Fruit fly (Drosophila melanogaster) whole organism, embryonic: Measurements from ENCODE around the gene jagn.

ENCODE experiments used
- Atf-2 ChIP-seq: fragments of 200-800 bp; sonication (Bioruptor generic); optimal IDR thresholded peaks from 2 replicates; lab custom pipeline; 2016; ENCODE audit warnings: missing biosample characterization, missing genetic modification characterization
- CG10274 ChIP-seq: fragments of 200-800 bp; sonication (Bioruptor generic); optimal IDR thresholded peaks from 3 replicates; lab custom pipeline; 2017; ENCODE audit warnings: missing biosample characterization, mild to moderate bottlenecking, missing genetic modification characterization
- CG10366 ChIP-seq: fragments of 200-800 bp; sonication (Bioruptor generic); IDR thresholded peaks from 2 replicates; pipeline ENCODE4 v1.3.6; 2022; ENCODE audit warnings: missing biosample characterization, missing genetic modification characterization
- CG13123 ChIP-seq: fragments of 200-800 bp; sonication (Bioruptor generic); optimal IDR thresholded peaks from 2 replicates; lab custom pipeline; 2016; ENCODE audit warnings: missing biosample characterization, missing genetic modification characterization
- CG13287 ChIP-seq: fragments of 200-800 bp; sonication (Bioruptor generic); IDR thresholded peaks from 2 replicates; pipeline ENCODE4 v1.3.6; 2022; ENCODE audit warnings: missing biosample characterization, missing genetic modification characterization; ENCODE audit not compliant: partially characterized antibody
- CG15073 ChIP-seq: fragments of 200-800 bp; sonication (Bioruptor generic); optimal IDR thresholded peaks from 2 replicates; lab custom pipeline; 2016; ENCODE audit warnings: missing biosample characterization, missing genetic modification characterization
- CG15514 ChIP-seq: fragments of 200-800 bp; sonication (Bioruptor generic); optimal IDR thresholded peaks from 3 replicates; lab custom pipeline; 2017; ENCODE audit warnings: missing biosample characterization, missing genetic modification characterization, mild to moderate bottlenecking, moderate library complexity, missing genetic modification reagents
- CG16813 ChIP-seq: fragments of 200-800 bp; sonication (Bioruptor generic); IDR thresholded peaks from 3 replicates; pipeline ENCODE4 v1.3.6; 2022; ENCODE audit warnings: missing biosample characterization, missing genetic modification characterization; ENCODE audit not compliant: partially characterized antibody
- CG17186 ChIP-seq: fragments of 200-800 bp; sonication (Bioruptor generic); optimal IDR thresholded peaks from 3 replicates; lab custom pipeline; 2017; ENCODE audit warnings: missing biosample characterization, missing genetic modification reagents, missing genetic modification characterization
- CG17385 ChIP-seq: fragments of 200-800 bp; sonication (Bioruptor generic); optimal IDR thresholded peaks from 3 replicates; lab custom pipeline; 2018; ENCODE audit warnings: missing biosample characterization, mild to moderate bottlenecking, missing genetic modification characterization
- CG33557 ChIP-seq: fragments of 200-800 bp; sonication (Bioruptor generic); optimal IDR thresholded peaks from 2 replicates; lab custom pipeline; 2019; ENCODE audit warnings: missing biosample characterization, mild to moderate bottlenecking, missing genetic modification characterization, moderate library complexity
- CG3847 ChIP-seq: fragments of 200-800 bp; sonication (Bioruptor generic); IDR thresholded peaks from 2 replicates; pipeline ENCODE4 v1.3.6; 2022; ENCODE audit warnings: missing biosample characterization, missing genetic modification characterization
- CG6272 ChIP-seq: fragments of 200-800 bp; sonication (Bioruptor generic); IDR thresholded peaks from 2 replicates; pipeline ENCODE4 v1.3.6; 2022; ENCODE audit warnings: missing biosample characterization, missing genetic modification characterization
- CG6689 ChIP-seq: fragments of 200-800 bp; sonication (Bioruptor generic); IDR thresholded peaks from 2 replicates; pipeline ENCODE4 v1.3.6; 2022; ENCODE audit warnings: missing biosample characterization, missing genetic modification characterization
- CG6765 ChIP-seq: fragments of 200-800 bp; sonication (Bioruptor generic); optimal IDR thresholded peaks from 3 replicates; lab custom pipeline; 2017; ENCODE audit warnings: missing biosample characterization, mild to moderate bottlenecking, missing genetic modification characterization
- CG6854 ChIP-seq: fragments of 200-800 bp; sonication (Bioruptor generic); optimal IDR thresholded peaks from 3 replicates; lab custom pipeline; 2017; ENCODE audit warnings: missing biosample characterization, mild to moderate bottlenecking, missing genetic modification characterization
- CG8281 ChIP-seq: fragments of 200-800 bp; sonication (Bioruptor generic); optimal IDR thresholded peaks from 2 replicates; lab custom pipeline; 2018; ENCODE audit warnings: missing biosample characterization, mild to moderate bottlenecking, missing genetic modification characterization, moderate library complexity
- CG9215 ChIP-seq: fragments of 200-800 bp; sonication (Bioruptor generic); IDR thresholded peaks from 2 replicates; pipeline ENCODE4 v1.3.6; 2022; ENCODE audit warnings: missing biosample characterization, missing genetic modification characterization
- CG9437 ChIP-seq: fragments of 200-800 bp; sonication (Bioruptor generic); optimal IDR thresholded peaks from 2 replicates; lab custom pipeline; 2018; ENCODE audit warnings: missing biosample characterization, mild to moderate bottlenecking, missing genetic modification characterization
- Chrac-16 ChIP-seq: fragments of 200-800 bp; sonication (Bioruptor generic); optimal IDR thresholded peaks from 3 replicates; lab custom pipeline; 2016; ENCODE audit warnings: missing biosample characterization, missing genetic modification characterization
- Elba2 ChIP-seq: fragments of 200-800 bp; sonication (Bioruptor generic); optimal IDR thresholded peaks from 3 replicates; lab custom pipeline; 2016; ENCODE audit warnings: missing biosample characterization, missing genetic modification characterization
- Fer3 ChIP-seq: fragments of 200-800 bp; sonication (Bioruptor generic); optimal IDR thresholded peaks from 2 replicates; lab custom pipeline; 2018; ENCODE audit warnings: missing biosample characterization, mild to moderate bottlenecking, missing genetic modification characterization, moderate library complexity
- Hand ChIP-seq: fragments of 200-800 bp; sonication (Bioruptor generic); optimal IDR thresholded peaks from 2 replicates; lab custom pipeline; 2017; ENCODE audit warnings: mild to moderate bottlenecking, missing biosample characterization, missing genetic modification reagents, missing genetic modification characterization
- Mad ChIP-seq: fragments of 200-800 bp; sonication (Bioruptor generic); optimal IDR thresholded peaks from 2 replicates; lab custom pipeline; 2016; ENCODE audit warnings: missing biosample characterization, missing genetic modification characterization
- NC2α ChIP-seq: fragments of 200-800 bp; sonication (Bioruptor generic); optimal IDR thresholded peaks from 2 replicates; lab custom pipeline; 2016; ENCODE audit warnings: missing biosample characterization, missing genetic modification characterization
- NK7.1 ChIP-seq: fragments of 200-800 bp; sonication (Bioruptor generic); optimal IDR thresholded peaks from 3 replicates; lab custom pipeline; 2016; ENCODE audit warnings: missing biosample characterization, missing genetic modification characterization
- Sox102F ChIP-seq: fragments of 200-800 bp; sonication (Bioruptor generic); optimal IDR thresholded peaks from 2 replicates; lab custom pipeline; 2018; ENCODE audit warnings: missing biosample characterization, mild to moderate bottlenecking, missing genetic modification characterization, moderate library complexity
- Ssrp ChIP-seq: fragments of 200-800 bp; sonication (Bioruptor generic); optimal IDR thresholded peaks from 2 replicates; lab custom pipeline; 2018; ENCODE audit warnings: missing biosample characterization, mild to moderate bottlenecking, missing genetic modification characterization, moderate library complexity
- TFAM ChIP-seq: fragments of 200-800 bp; sonication (Bioruptor generic); optimal IDR thresholded peaks from 2 replicates; lab custom pipeline; 2017; ENCODE audit warnings: missing biosample characterization, missing genetic modification characterization, inconsistent platforms
- ac ChIP-seq: fragments of 200-800 bp; sonication (Bioruptor generic); optimal IDR thresholded peaks from 3 replicates; lab custom pipeline; 2017; ENCODE audit warnings: missing biosample characterization, mild to moderate bottlenecking, missing genetic modification characterization
- amos ChIP-seq: fragments of 200-800 bp; sonication (Bioruptor generic); IDR thresholded peaks from 2 replicates; pipeline ENCODE4 v1.3.6; 2022; ENCODE audit warnings: missing biosample characterization, missing genetic modification characterization; ENCODE audit not compliant: partially characterized antibody
- az2 ChIP-seq: fragments of 200-800 bp; sonication (Bioruptor generic); optimal IDR thresholded peaks from 3 replicates; lab custom pipeline; 2016; ENCODE audit warnings: missing biosample characterization, missing genetic modification characterization
- bsh ChIP-seq, 2 experiments: fragments of 200-800 bp; sonication (Bioruptor generic); optimal IDR thresholded peaks; 2 replicates each; lab custom pipeline; 2017 to 2018; ENCODE audit warnings: mild to moderate bottlenecking in 2 of 2, missing biosample characterization in 2 of 2, missing genetic modification characterization in 2 of 2, moderate library complexity in 1 of 2
- dimm ChIP-seq: fragments of 200-800 bp; sonication (Bioruptor generic); IDR thresholded peaks from 2 replicates; pipeline ENCODE4 v1.3.6; 2022; ENCODE audit warnings: missing biosample characterization, missing genetic modification characterization
- disco-r ChIP-seq: fragments of 200-800 bp; sonication (Bioruptor generic); optimal IDR thresholded peaks from 2 replicates; lab custom pipeline; 2016; ENCODE audit warnings: missing biosample characterization, missing genetic modification characterization
- ems ChIP-seq: fragments of 200-800 bp; sonication (Bioruptor generic); optimal IDR thresholded peaks from 3 replicates; lab custom pipeline; 2016; ENCODE audit warnings: missing biosample characterization, missing genetic modification characterization
- jigr1 ChIP-seq: fragments of 200-800 bp; sonication (Bioruptor generic); IDR thresholded peaks from 3 replicates; pipeline ENCODE4 v1.3.6; 2022; ENCODE audit warnings: missing biosample characterization, missing genetic modification characterization
- lov ChIP-seq, 2 experiments: fragments of 200-800 bp in 1 of 2; fragments of >200 bp in 1 of 2; sonication (Bioruptor generic) in 1 of 2; IDR thresholded peaks in 1 of 2; optimal IDR thresholded peaks in 1 of 2; 2 replicates in 1 of 2; 3 replicates in 1 of 2; pipeline versions ENCODE4 v1.3.6 to Lab custom; 2017 to 2022; ENCODE audit warnings: missing biosample characterization in 1 of 2, missing genetic modification characterization in 1 of 2
- odd ChIP-seq: fragments of 200-800 bp; sonication (Bioruptor generic); optimal IDR thresholded peaks from 2 replicates; lab custom pipeline; 2017; ENCODE audit warnings: missing biosample characterization, mild to moderate bottlenecking, missing genetic modification characterization
- onecut ChIP-seq: fragments of 200-800 bp; sonication (Bioruptor generic); IDR thresholded peaks from 2 replicates; pipeline ENCODE4 v1.3.6; 2022; ENCODE audit warnings: missing biosample characterization, missing genetic modification characterization
- phol ChIP-seq: fragments of 200-800 bp; sonication (Bioruptor generic); optimal IDR thresholded peaks from 3 replicates; lab custom pipeline; 2018; ENCODE audit warnings: missing biosample characterization, mild to moderate bottlenecking, missing genetic modification characterization, moderate library complexity
- sens-2 ChIP-seq: fragments of 200-800 bp; sonication (Bioruptor generic); IDR thresholded peaks from 2 replicates; pipeline ENCODE4 v1.3.6; 2022; ENCODE audit warnings: missing biosample characterization, missing genetic modification characterization
- sima ChIP-seq: fragments of 200-800 bp; sonication (Bioruptor generic); optimal IDR thresholded peaks from 2 replicates; lab custom pipeline; 2016; ENCODE audit warnings: missing biosample characterization, missing genetic modification characterization
- slbo ChIP-seq: fragments of 200-800 bp; sonication (Bioruptor generic); IDR thresholded peaks from 2 replicates; pipeline ENCODE4 v1.3.6; 2022; ENCODE audit warnings: missing biosample characterization, missing genetic modification characterization
- ssp ChIP-seq: fragments of 200-800 bp; sonication (Bioruptor generic); IDR thresholded peaks from 2 replicates; pipeline ENCODE4 v1.3.6; 2022; ENCODE audit warnings: missing biosample characterization, missing genetic modification characterization
- trh ChIP-seq: fragments of 200-800 bp; sonication (Bioruptor generic); optimal IDR thresholded peaks from 2 replicates; lab custom pipeline; 2016; ENCODE audit warnings: missing biosample characterization, missing genetic modification characterization
- ttk ChIP-seq: fragments of 200-800 bp; sonication (Bioruptor generic); IDR thresholded peaks from 2 replicates; pipeline ENCODE4 v2.1.2; 2022; ENCODE audit warnings: missing biosample characterization, missing genetic modification characterization
- zfh1 ChIP-seq: fragments of 200-800 bp; sonication (Bioruptor generic); IDR thresholded peaks from 3 replicates; pipeline ENCODE4 v1.3.6; 2022; ENCODE audit warnings: missing biosample characterization, missing genetic modification characterization

jagn gene

dm6 chr3R:5789025-5789953, 10.2 kb downstream of the jagn start, which contains the start of the genes Hat1 and Rpn5 (continued):
- TF ChIP-seq trh (GFP tag; lab: Kevin White, UChicago) (peak; percentile 77), ttk (GFP tag; lab: Robert Waterston, UW) (peak; percentile 54; the same call in 1 of the 2 replicates), CG13123 (GFP tag; lab: Kevin White, UChicago) (peak; percentile 68), NC2α (GFP tag; lab: Kevin White, UChicago) (peak; percentile 77), CG17385 (GFP tag; lab: Kevin White, UChicago) (peak; percentile 66), sens-2 (no peak), NK7.1 (GFP tag; lab: Kevin White, UChicago) (peak; percentile 72), slbo (peak; percentile 78), az2 (peak; percentile 84), CG9437 (GFP tag; lab: Kevin White, UChicago) (peak; percentile 87), phol (peak; percentile 84), bsh (GFP tag; optimal IDR thresholded peaks at IDR 0.05; lab: Kevin White, UChicago) (peak; percentile 11 to 60), TFAM (GFP tag; lab: Kevin White, UChicago) (peak; percentile 22), jigr1 (peak; percentile 28; the same call in 1 of the 3 replicates), CG16813 (peak; percentile 78), Elba2 (GFP tag; lab: Kevin White, UChicago) (peak; percentile 64), CG6765 (peak; percentile 49), CG9215 (GFP tag; lab: Robert Waterston, UW) (peak; percentile 79), dimm (GFP tag; lab: Robert Waterston, UW) (no peak), CG17186 (GFP tag; lab: Kevin White, UChicago) (peak; percentile 57), Mad (GFP tag; lab: Kevin White, UChicago) (peak; percentile 88), CG33557 (GFP tag; lab: Kevin White, UChicago) (peak; percentile 56), Atf-2 (GFP tag; lab: Kevin White, UChicago) (peak; percentile 92), Ssrp (tag; lab: Kevin White, UChicago) (peak; percentile 74), Fer3 (tag; lab: Kevin White, UChicago) (peak; percentile 56), zfh1 (GFP tag; lab: Robert Waterston, UW) (peak; percentile 58; the same call in 2 of the 3 replicates), disco-r (GFP tag; lab: Kevin White, UChicago) (peak; percentile 92), sima (GFP tag; lab: Kevin White, UChicago) (peak; percentile 71), CG3847 (GFP tag; lab: Robert Waterston, UW) (peak; percentile 86), ac (GFP tag; lab: Kevin White, UChicago) (no peak), CG8281 (peak; percentile 36), onecut (GFP tag; lab: Robert Waterston, UW) (peak; percentile 12; the same call in 1 of the 2 replicates), Chrac-16 (peak; percentile 80), ems (GFP tag; lab: Kevin White, UChicago) (peak; percentile 90), CG15514 (GFP tag; lab: Kevin White, UChicago) (peak; percentile 56), CG13287 (GFP tag; lab: Robert Waterston, UW) (peak; percentile 83), amos (peak; percentile 68), lov (optimal IDR thresholded peaks at IDR 0.05; lab: Kevin White, UChicago) (no peak), lov (GFP tag; IDR thresholded peaks at IDR 0.05; lab: Robert Waterston, UW) (no peak), Sox102F (peak; percentile 64), odd (GFP tag; lab: Kevin White, UChicago) (peak; percentile 44), CG6689 (GFP tag; lab: Robert Waterston, UW) (peak; percentile 64), Hand (GFP tag; lab: Kevin White, UChicago) (no peak), ssp (GFP tag; lab: Robert Waterston, UW) (peak; percentile 68), CG10366 (GFP tag; lab: Robert Waterston, UW) (peak; percentile 47), CG6272 (GFP tag; lab: Robert Waterston, UW) (peak; percentile 49), CG15073 (peak; percentile 32), CG10274 (peak; percentile 57), CG6854 (GFP tag; lab: Kevin White, UChicago) (no peak)
